Fruit fly (Drosophila melanogaster) whole organism: ENCODE measurements around the gene CG33966.

Experiments used
- CG8478 ChIP-seq: fragments of >200 bp; optimal IDR thresholded peaks from 2 replicates; lab custom pipeline; 2018; ENCODE audit warnings: inconsistent platforms
- pan ChIP-seq: fragments of >200 bp; optimal IDR thresholded peaks from 2 replicates; lab custom pipeline; 2017
- psq ChIP-seq: fragments of >200 bp; optimal IDR thresholded peaks from 2 replicates; lab custom pipeline; 2017

dm6 chr3L:1232582-1232981, 1.3 kb upstream of the CG33966 start, which contains the start of gene CG33965:
- TF ChIP-seq CG8478 (no peak), pan (no peak), psq (no peak)
